Worm (Caenorhabditis elegans) whole organism, late embryonic: ENCODE measurements around the gene ZK6.8.

ENCODE experiments used
- ama-1 ChIP-seq: fragments of 150-350 bp; optimal IDR thresholded peaks from 2 replicates; lab custom pipeline; 2014
- ceh-22 ChIP-seq: sonication (generic microtip); optimal IDR thresholded peaks from 2 replicates; lab custom pipeline; 2017; ENCODE audit warnings: missing biosample characterization, missing genetic modification characterization
- gmeb-2 ChIP-seq: sonication (generic microtip); optimal IDR thresholded peaks from 2 replicates; lab custom pipeline; 2016; ENCODE audit warnings: missing genetic modification characterization, inconsistent platforms, missing compliant biosample characterization
- nhr-11 ChIP-seq: fragments of 150-350 bp; optimal IDR thresholded peaks from 2 replicates; lab custom pipeline; 2014; ENCODE audit warnings: missing biosample characterization, missing genetic modification characterization
- ttx-3 ChIP-seq: sonication (generic microtip); optimal IDR thresholded peaks from 2 replicates; lab custom pipeline; 2016; ENCODE audit warnings: missing genetic modification reagents, missing genetic modification characterization, missing compliant biosample characterization

ce11 chrV:414630-415029 is 32.9 kb downstream of the ZK6.8 start, which contains the start of gene dod-19:
- TF ChIP-seq ttx-3, result no peak
- no peak for TF ChIP-seq nhr-11 (tag; lab: Kevin White, UChicago)
- no peak for TF ChIP-seq ceh-22 (tag; lab: Kevin White, UChicago)
- TF ChIP-seq ama-1 (lab: Kevin White, UChicago), result no peak
- TF ChIP-seq gmeb-2 (tag; lab: Kevin White, UChicago), result no peak
